Worm (Caenorhabditis elegans) whole organism, L4 larva: Measurements from ENCODE around the gene pqn-74.

ENCODE experiments used
- F10B5.3 ChIP-seq: sonication (generic microtip); optimal IDR thresholded peaks from 2 replicates; lab custom pipeline; 2016; ENCODE audit warnings: mild to moderate bottlenecking, missing genetic modification characterization, missing compliant biosample characterization
- R02D3.7 ChIP-seq: fragments of 150-350 bp; sonication (generic microtip); optimal IDR thresholded peaks from 3 replicates; lab custom pipeline; 2014; ENCODE audit warnings: missing biosample characterization, missing genetic modification characterization
- Y105C5A.15 ChIP-seq: fragments of 200-800 bp; sonication (Bioruptor generic); IDR thresholded peaks from 2 replicates; pipeline ENCODE4 v1.3.6; 2022; ENCODE audit warnings: missing genetic modification characterization, missing compliant biosample characterization
- ama-1 ChIP-seq: fragments of 150-350 bp; optimal IDR thresholded peaks from 2 replicates; lab custom pipeline; 2014; ENCODE audit warnings: inconsistent platforms, mixed read lengths
- arid-1 ChIP-seq: fragments of 200-800 bp; sonication (Bioruptor generic); conservative IDR thresholded peaks from 2 replicates; pipeline ENCODE4 v1.3.6; 2022; ENCODE audit warnings: missing genetic modification reagents, missing genetic modification characterization, missing compliant biosample characterization
- attf-4 ChIP-seq: sonication (generic microtip); optimal IDR thresholded peaks from 3 replicates; lab custom pipeline; 2017; ENCODE audit warnings: missing biosample characterization, missing genetic modification characterization
- ceh-62 ChIP-seq: sonication (generic microtip); optimal IDR thresholded peaks from 2 replicates; lab custom pipeline; 2017; ENCODE audit warnings: missing biosample characterization, missing genetic modification characterization
- ces-1 ChIP-seq: fragments of 150-350 bp; sonication (generic microtip); optimal IDR thresholded peaks from 4 replicates; lab custom pipeline; 2014; ENCODE audit warnings: missing biosample characterization, missing genetic modification reagents, missing genetic modification characterization
- daf-12 ChIP-seq: fragments of 150-350 bp; optimal IDR thresholded peaks from 2 replicates; lab custom pipeline; 2014; ENCODE audit warnings: missing biosample characterization, missing genetic modification reagents, missing genetic modification characterization
- daf-8 ChIP-seq: fragments of 200-800 bp; sonication (Bioruptor generic); IDR thresholded peaks from 2 replicates; pipeline ENCODE4 v1.3.6; 2022; ENCODE audit warnings: missing genetic modification characterization, missing compliant biosample characterization
- dmd-8 ChIP-seq: fragments of 200-800 bp; sonication (Bioruptor generic); IDR thresholded peaks from 2 replicates; pipeline ENCODE4 v1.3.6; 2022; ENCODE audit warnings: missing genetic modification characterization, missing compliant biosample characterization
- dve-1 ChIP-seq: sonication (generic microtip); optimal IDR thresholded peaks from 2 replicates; lab custom pipeline; 2017; ENCODE audit warnings: antibody characterized with exemption, mild to moderate bottlenecking, missing genetic modification characterization, missing compliant biosample characterization; ENCODE audit not compliant: insufficient read depth
- egl-43 ChIP-seq: fragments of 200-800 bp; sonication (Bioruptor generic); IDR thresholded peaks from 2 replicates; pipeline ENCODE4 v1.3.6; 2022; ENCODE audit warnings: missing genetic modification reagents, missing genetic modification characterization, missing compliant biosample characterization
- gei-8 ChIP-seq: fragments of 200-800 bp; sonication (Bioruptor generic); optimal IDR thresholded peaks from 2 replicates; lab custom pipeline; 2018; ENCODE audit warnings: mild to moderate bottlenecking, missing genetic modification characterization, missing compliant biosample characterization
- hif-1 ChIP-seq, 2 experiments: sonication (generic microtip); optimal IDR thresholded peaks; 2 replicates each; lab custom pipeline; 2016 to 2017; ENCODE audit warnings: missing compliant biosample characterization in 2 of 2, missing genetic modification characterization in 2 of 2, missing genetic modification reagents in 2 of 2, missing genotype in 2 of 2, mild to moderate bottlenecking in 1 of 2
- hlh-11 ChIP-seq: fragments of 200-800 bp; sonication (Bioruptor generic); optimal IDR thresholded peaks from 2 replicates; lab custom pipeline; 2018; ENCODE audit warnings: mild to moderate bottlenecking, missing genetic modification characterization, missing compliant biosample characterization
- hlh-30 ChIP-seq: sonication (generic microtip); optimal IDR thresholded peaks from 2 replicates; lab custom pipeline; 2017; ENCODE audit warnings: antibody characterized with exemption, mild to moderate bottlenecking, missing genetic modification characterization, missing compliant biosample characterization; ENCODE audit not compliant: insufficient read depth
- hmg-1.1 ChIP-seq: fragments of 200-800 bp; sonication (Bioruptor generic); IDR thresholded peaks from 2 replicates; pipeline ENCODE4 v1.3.6; 2022; ENCODE audit warnings: missing genetic modification reagents, missing genetic modification characterization, missing compliant biosample characterization
- lin-13 ChIP-seq: fragments of 150-350 bp; optimal IDR thresholded peaks from 2 replicates; lab custom pipeline; 2014; ENCODE audit warnings: missing biosample characterization, missing genetic modification reagents, missing genetic modification characterization
- lir-3 ChIP-seq: sonication (generic microtip); optimal IDR thresholded peaks from 2 replicates; lab custom pipeline; 2016; ENCODE audit warnings: mild to moderate bottlenecking, missing genetic modification characterization, missing compliant biosample characterization
- madf-9 ChIP-seq: fragments of 200-800 bp; sonication (Bioruptor generic); conservative IDR thresholded peaks from 2 replicates; pipeline ENCODE4 v1.3.6; 2022; ENCODE audit warnings: missing genetic modification reagents, missing genetic modification characterization, missing compliant biosample characterization
- mdt-29 ChIP-seq: fragments of 200-800 bp; sonication (Bioruptor generic); IDR thresholded peaks from 2 replicates; pipeline ENCODE4 v1.3.6; 2022; ENCODE audit warnings: missing genetic modification reagents, missing genetic modification characterization, missing compliant biosample characterization
- mes-2 ChIP-seq: sonication (generic microtip); optimal IDR thresholded peaks from 2 replicates; lab custom pipeline; 2016; ENCODE audit warnings: missing genotype, mild to moderate bottlenecking, missing genetic modification characterization, missing compliant biosample characterization; ENCODE audit not compliant: poor library complexity, severe bottlenecking
- nhr-25 ChIP-seq: sonication (generic microtip); optimal IDR thresholded peaks from 2 replicates; lab custom pipeline; 2017; ENCODE audit warnings: missing genetic modification characterization, mild to moderate bottlenecking, missing compliant biosample characterization, antibody characterized with exemption, moderate library complexity, borderline replicate concordance; ENCODE audit not compliant: insufficient read depth
- nhr-48 ChIP-seq: sonication (generic microtip); optimal IDR thresholded peaks from 2 replicates; lab custom pipeline; 2016; ENCODE audit warnings: mild to moderate bottlenecking, missing genetic modification characterization, missing compliant biosample characterization
- php-3 ChIP-seq: fragments of 200-800 bp; sonication (Bioruptor generic); IDR thresholded peaks from 2 replicates; pipeline ENCODE4 v1.3.6; 2022; ENCODE audit warnings: missing genetic modification reagents, missing genetic modification characterization, missing compliant biosample characterization
- saeg-2 ChIP-seq: fragments of 200-800 bp; sonication (Bioruptor generic); IDR thresholded peaks from 2 replicates; pipeline ENCODE4 v1.3.6; 2022; ENCODE audit warnings: missing genetic modification reagents, missing genetic modification characterization, missing compliant biosample characterization
- set-16 ChIP-seq: fragments of 200-800 bp; sonication (Bioruptor generic); IDR thresholded peaks from 2 replicates; pipeline ENCODE4 v1.3.6; 2022; ENCODE audit warnings: missing genetic modification reagents, missing genetic modification characterization, missing compliant biosample characterization
- snpc-4 ChIP-seq: fragments of 150-350 bp; optimal IDR thresholded peaks from 2 replicates; lab custom pipeline; 2014; ENCODE audit warnings: missing biosample characterization, missing genetic modification characterization
- spr-3 ChIP-seq: fragments of 200-800 bp; sonication (Bioruptor generic); optimal IDR thresholded peaks from 2 replicates; lab custom pipeline; 2018; ENCODE audit warnings: mild to moderate bottlenecking, missing genetic modification characterization, missing compliant biosample characterization
- unc-130 ChIP-seq: sonication (generic microtip); optimal IDR thresholded peaks from 2 replicates; lab custom pipeline; 2016; ENCODE audit warnings: missing genetic modification reagents, missing genetic modification characterization, missing compliant biosample characterization
- unc-62 ChIP-seq, 3 experiments: fragments of 150-350 bp in 1 of 3; sonication (generic microtip); optimal IDR thresholded peaks in 2 of 3; peaks in 1 of 3; 1 replicate in 1 of 3; 2 replicates in 2 of 3; lab custom pipeline; 2014 to 2017; ENCODE audit warnings: missing biosample characterization in 3 of 3, missing genetic modification characterization in 3 of 3, missing genetic modification reagents in 3 of 3, missing genotype in 1 of 3
- vab-7 ChIP-seq: fragments of 200-800 bp; sonication (Bioruptor generic); IDR thresholded peaks from 2 replicates; pipeline ENCODE4 v1.3.6; 2022; ENCODE audit warnings: missing genetic modification reagents, missing genetic modification characterization, missing compliant biosample characterization
- zip-11 ChIP-seq: fragments of 200-800 bp; sonication (Bioruptor generic); IDR thresholded peaks from 2 replicates; pipeline ENCODE4 v1.3.6; 2022; ENCODE audit warnings: missing genetic modification characterization, missing compliant biosample characterization
- ztf-11 ChIP-seq: fragments of 150-350 bp; optimal IDR thresholded peaks from 2 replicates; lab custom pipeline; 2014; ENCODE audit warnings: missing biosample characterization, missing genetic modification characterization
- ztf-7 ChIP-seq: fragments of 150-350 bp; optimal IDR thresholded peaks from 2 replicates; lab custom pipeline; 2014; ENCODE audit warnings: missing biosample characterization, missing genetic modification characterization

Gene pqn-74

ce11 chrIV:13331285-13331684 is at the start of gene pqn-74:
TSS of gene pqn-74 (minus strand) at chrIV:13331406.
- TF ChIP-seq gei-8 (no peak), set-16 (GFP tag; lab: Robert Waterston, UW) (peak; percentile 85), arid-1 (GFP tag; lab: Robert Waterston, UW) (no peak)

DNA sequence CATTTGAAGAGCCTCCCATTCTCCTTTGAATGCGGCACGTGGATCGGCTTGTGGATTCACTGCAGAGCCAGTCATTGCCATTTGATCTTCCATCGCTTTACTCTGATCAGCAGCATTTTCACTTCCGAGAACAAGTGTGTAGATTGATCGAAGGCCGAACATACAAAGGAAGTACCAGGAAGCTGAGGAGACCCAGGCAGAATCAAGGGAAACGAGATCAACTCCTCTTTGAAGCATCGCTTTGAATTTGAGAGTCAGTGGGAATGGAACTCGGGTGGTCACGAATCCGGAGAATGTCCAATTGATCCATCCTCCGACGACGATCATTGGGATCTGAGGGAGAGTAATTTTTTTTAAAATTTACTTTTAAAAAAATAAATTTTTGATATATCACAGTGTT is 49.3 kb upstream of the pqn-74 start:
- TF ChIP-seq Y105C5A.15 (no peak), hlh-30 (tag; lab: Kevin White, UChicago) (no peak), spr-3 (GFP tag; lab: Kevin White, UChicago) (no peak), hlh-11 (tag; lab: Kevin White, UChicago) (no peak), daf-8 (GFP tag; lab: Robert Waterston, UW) (no peak), dve-1 (tag; lab: Kevin White, UChicago) (no peak), ama-1 (lab: Kevin White, UChicago) (no peak), nhr-25 (tag; lab: Kevin White, UChicago) (no peak), lir-3 (tag; lab: Kevin White, UChicago) (no peak), dmd-8 (no peak), madf-9 (GFP tag; lab: Robert Waterston, UW) (no peak)

DNA sequence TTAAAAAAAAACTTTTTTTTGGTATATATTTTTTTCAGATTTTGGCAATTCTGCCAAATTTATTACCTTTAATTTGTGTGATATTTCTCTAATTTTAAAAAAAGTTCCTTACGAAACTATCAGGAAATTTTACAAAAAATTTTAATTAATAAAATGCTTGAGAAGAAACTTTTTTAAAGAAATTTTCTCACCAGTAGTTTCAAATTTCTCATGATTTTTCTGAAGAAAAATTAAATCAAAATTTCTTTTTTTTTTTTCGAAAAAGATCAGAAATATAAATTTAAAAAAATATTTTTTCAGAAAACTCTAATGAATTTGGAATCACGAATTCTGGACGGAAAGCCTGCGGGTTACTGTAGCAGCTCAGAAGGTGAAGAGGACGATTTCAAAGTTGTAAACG is 46.5 kb upstream of the pqn-74 start, which contains the start of gene mau-8:
TSS of gene mau-8 (plus strand) at position 301 of the 400 bp plus-strand sequence.
- TF ChIP-seq R02D3.7 (tag; lab: Kevin White, UChicago), result no peak
- TF ChIP-seq lin-13 (GFP tag; lab: Kevin White, UChicago), result no peak
- TF ChIP-seq saeg-2 (GFP tag; lab: Robert Waterston, UW), result no peak
- no peak for TF ChIP-seq unc-62 (GFP tag; optimal IDR thresholded peaks at IDR 0.05 in 1 of 2; lab: Kevin White, UChicago)
- TF ChIP-seq unc-62 (tag; optimal IDR thresholded peaks at IDR 0.05; lab: Kevin White, UChicago), result no peak
- no peak for TF ChIP-seq ztf-11 (tag; lab: Kevin White, UChicago)
- no peak for TF ChIP-seq ces-1 (GFP tag; lab: Kevin White, UChicago)
- no peak for TF ChIP-seq daf-8 (GFP tag; lab: Robert Waterston, UW)
- TF ChIP-seq F10B5.3 (tag; lab: Kevin White, UChicago), result no peak
- TF ChIP-seq daf-12 (tag; lab: Kevin White, UChicago), result no peak
- TF ChIP-seq dmd-8, result no peak
- no peak for TF ChIP-seq gei-8
- TF ChIP-seq spr-3 (GFP tag; lab: Kevin White, UChicago), result no peak
- no peak for TF ChIP-seq zip-11 (GFP tag; lab: Robert Waterston, UW)

DNA sequence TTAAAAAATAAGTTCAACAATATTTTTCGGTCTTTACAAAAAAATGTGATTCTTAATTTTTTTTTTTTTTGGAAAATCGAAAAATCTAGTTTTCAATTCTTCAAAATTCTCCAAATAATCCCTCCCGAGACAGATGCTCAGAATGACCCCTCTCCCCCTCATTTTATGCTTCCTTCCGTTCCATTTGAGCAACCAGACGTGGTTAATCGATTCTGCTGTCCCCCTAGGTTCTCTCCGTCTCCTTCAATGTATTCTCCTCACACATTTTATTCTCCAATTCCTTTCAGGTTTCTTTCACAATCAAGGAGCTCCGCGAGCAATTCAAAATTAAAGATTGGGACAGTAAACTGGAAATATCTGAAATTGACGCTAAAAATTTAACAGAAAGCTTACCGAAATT is 43.7 kb upstream of the pqn-74 start:
- TF ChIP-seq hlh-11 (tag; lab: Kevin White, UChicago) (no peak), php-3 (GFP tag; lab: Robert Waterston, UW) (no peak), ceh-62 (tag; lab: Kevin White, UChicago) (no peak), attf-4 (no peak), daf-8 (GFP tag; lab: Robert Waterston, UW) (no peak), unc-130 (GFP tag; lab: Kevin White, UChicago) (no peak), ztf-7 (tag; lab: Kevin White, UChicago) (no peak), mes-2 (tag; lab: Kevin White, UChicago) (no peak), egl-43 (GFP tag; lab: Robert Waterston, UW) (no peak), hif-1 (tag; optimal IDR thresholded peaks at IDR 0.05; lab: Kevin White, UChicago) (no peak), mdt-29 (no peak), snpc-4 (no peak), nhr-48 (no peak), madf-9 (GFP tag; lab: Robert Waterston, UW) (no peak), ama-1 (lab: Kevin White, UChicago) (no peak), saeg-2 (GFP tag; lab: Robert Waterston, UW) (no peak), hmg-1.1 (GFP tag; lab: Robert Waterston, UW) (no peak), arid-1 (GFP tag; lab: Robert Waterston, UW) (no peak), vab-7 (GFP tag; lab: Robert Waterston, UW) (no peak), R02D3.7 (tag; lab: Kevin White, UChicago) (no peak)
